Fruit fly (Drosophila melanogaster): ENCODE results near the gene CG3982.

CG3982 gene

dm6 chr3L:9461670-9462246 is 44.6 kb upstream of the CG3982 start (continued):
- TF ChIP-seq CG6813 (GFP tag; optimal IDR thresholded peaks at IDR 0.05) (no peak), caup (GFP tag; optimal IDR thresholded peaks at IDR 0.05; ENCODE audit: severe bottlenecking) (no peak), CG10274 (GFP tag; optimal IDR thresholded peaks at IDR 0.05) (peak; percentile 23), sens-2 (GFP tag; IDR thresholded peaks at IDR 0.05) (peak; percentile 59), CG6791 (GFP tag; IDR thresholded peaks at IDR 0.05; ENCODE audit: partially characterized antibody) (peak; percentile 46; the same call in 1 of the 3 replicates), unc-4 (GFP tag; IDR thresholded peaks at IDR 0.05; ENCODE audit: partially characterized antibody) (no peak), CG10654 (GFP tag; optimal IDR thresholded peaks at IDR 0.05) (peak; percentile 49), peb (GFP tag; IDR thresholded peaks at IDR 0.05) (peak; percentile 12; the same call in 1 of the 2 replicates), CG34224 (GFP tag; IDR thresholded peaks at IDR 0.05; ENCODE audit: partially characterized antibody) (0 out of 3 replicates have a peak, but pooled peaks have one; percentile 26), CG30431 (GFP tag; optimal IDR thresholded peaks at IDR 0.05) (peak; percentile 27), CkIIα-i1 (GFP tag; IDR thresholded peaks at IDR 0.05) (no peak), ttk (GFP tag; IDR thresholded peaks at IDR 0.05) (0 out of 2 replicates have a peak, but pooled peaks have one; percentile 14), CG5953 (GFP tag; IDR thresholded peaks at IDR 0.05) (peak; percentile 58; the same call in 1 of the 2 replicates), psq (GFP tag; optimal IDR thresholded peaks at IDR 0.05) (no peak), CG17359 (tag; optimal IDR thresholded peaks at IDR 0.05) (peak; percentile 65), CG12236 (GFP tag; optimal IDR thresholded peaks at IDR 0.05) (peak; percentile 5), zfh1 (GFP tag; IDR thresholded peaks at IDR 0.05) (0 out of 3 replicates have a peak, but pooled peaks have one; percentile 51), CG32772 (GFP tag; IDR thresholded peaks at IDR 0.05) (peak; percentile 49), toy (GFP tag; IDR thresholded peaks at IDR 0.05) (no peak), CG14050 (GFP tag; IDR thresholded peaks at IDR 0.05) (no peak), CG12769 (tag; optimal IDR thresholded peaks at IDR 0.05) (peak; percentile 53), danr (GFP tag; IDR thresholded peaks at IDR 0.05) (no peak), ken (GFP tag; IDR thresholded peaks at IDR 0.05) (peak; percentile 54; the same call in 1 of the 3 replicates), CG17802 (tag; optimal IDR thresholded peaks at IDR 0.05) (peak; percentile 10), ftz-f1 (GFP tag; optimal IDR thresholded peaks at IDR 0.05) (peak; percentile 54), CG7271 (tag; optimal IDR thresholded peaks at IDR 0.05) (peak; percentile 98), zfh2 (GFP tag; optimal IDR thresholded peaks at IDR 0.05) (peak; percentile 19), dysf (GFP tag; IDR thresholded peaks at IDR 0.05) (peak; percentile 44; the same call in 1 of the 3 replicates), so (GFP tag; IDR thresholded peaks at IDR 0.05) (peak; percentile 63; the same call in 2 of the 3 replicates), chn (GFP tag; optimal IDR thresholded peaks at IDR 0.05) (peak; percentile 31), z (GFP tag; IDR thresholded peaks at IDR 0.05) (no peak), Pdp1 (GFP tag; optimal IDR thresholded peaks at IDR 0.05) (peak in 1 of 2 experiments; percentile 3), Awh (GFP tag; IDR thresholded peaks at IDR 0.05) (no peak), CG2199 (GFP tag; IDR thresholded peaks at IDR 0.05) (peak; percentile 73; the same call in 2 of the 3 replicates), CG7786 (GFP tag; optimal IDR thresholded peaks at IDR 0.05) (peak; percentile 27), Spps (tag; optimal IDR thresholded peaks at IDR 0.05) (peak; percentile 12), Fer1 (GFP tag; optimal IDR thresholded peaks at IDR 0.05) (no peak), ro (GFP tag; IDR thresholded peaks at IDR 0.05) (no peak), CG10366 (GFP tag; IDR thresholded peaks at IDR 0.05) (peak; percentile 44; the same call in 1 of the 2 replicates), CG17328 (GFP tag; IDR thresholded peaks at IDR 0.05) (peak; percentile 65), NC2β (GFP tag; optimal IDR thresholded peaks at IDR 0.05) (peak; percentile 1), seq (GFP tag; IDR thresholded peaks at IDR 0.05) (0 out of 2 replicates have a peak, but pooled peaks have one; percentile 9), mld (GFP tag; IDR thresholded peaks at IDR 0.05; ENCODE audit: partially characterized antibody) (peak; percentile 48; the same call in 1 of the 3 replicates), Side (GFP tag; optimal IDR thresholded peaks at IDR 0.05) (no peak), Gsc (GFP tag; IDR thresholded peaks at IDR 0.05) (0 out of 2 replicates have a peak, but pooled peaks have one; percentile 27), Oli (tag; optimal IDR thresholded peaks at IDR 0.05) (peak; percentile 35), kni (GFP tag; optimal IDR thresholded peaks at IDR 0.05) (peak; percentile 87), Neu2 (GFP tag; optimal IDR thresholded peaks at IDR 0.05; ENCODE audit: borderline replicate concordance) (peak; percentile 44), Mrtf (GFP tag; IDR thresholded peaks at IDR 0.05) (peak; percentile 57; the same call in 1 of the 3 replicates)

Data from whole organism, embryonic.